Worm (Caenorhabditis elegans) whole organism, L3 larva: ENCODE data around the gene fbxa-151.

Experiments
- fkh-2 ChIP-seq: fragments of 150-350 bp; optimal IDR thresholded peaks from 2 replicates; lab custom pipeline; 2014; ENCODE audit warnings: missing biosample characterization, missing genetic modification reagents, missing genetic modification characterization
- jun-1 ChIP-seq: fragments of 150-350 bp; optimal IDR thresholded peaks from 2 replicates; lab custom pipeline; 2014; ENCODE audit warnings: missing biosample characterization, missing genetic modification reagents, missing genetic modification characterization
- pqm-1 ChIP-seq: fragments of 150-350 bp; optimal IDR thresholded peaks from 2 replicates; lab custom pipeline; 2017; ENCODE audit warnings: missing biosample characterization, missing genetic modification characterization, inconsistent platforms

ce11 chrIII:1223319-1224093 is 43.2 kb downstream of the fbxa-151 start:
- TF ChIP-seq fkh-2 (no peak), jun-1 (tag; lab: Kevin White, UChicago) (peak; percentile 37), pqm-1 (tag; lab: Kevin White, UChicago) (peak; percentile 38)
